Worm (Caenorhabditis elegans): ENCODE data around the gene W02B12.16.

- no peak for TF ChIP-seq snpc-4 (tag; optimal IDR thresholded peaks at IDR 0.05)
- TF ChIP-seq lin-39 (tag; optimal IDR thresholded peaks at IDR 0.05): no peak
- no peak for TF ChIP-seq fkh-10 (GFP tag; optimal IDR thresholded peaks at IDR 0.05)
- no peak for TF ChIP-seq sea-2 (GFP tag; optimal IDR thresholded peaks at IDR 0.05)
- no peak for TF ChIP-seq elt-3 (tag; optimal IDR thresholded peaks at IDR 0.05)
- no peak for TF ChIP-seq aly-2 (tag; optimal IDR thresholded peaks at IDR 0.05)
- TF ChIP-seq mml-1 (tag; optimal IDR thresholded peaks at IDR 0.05): no peak
- TF ChIP-seq nhr-11 (tag; optimal IDR thresholded peaks at IDR 0.05): no peak
- no peak for TF ChIP-seq unc-39 (tag; optimal IDR thresholded peaks at IDR 0.05)
- TF ChIP-seq nhr-76 (tag; optimal IDR thresholded peaks at IDR 0.05): no peak
- no peak for TF ChIP-seq ZK546.5 (tag; optimal IDR thresholded peaks at IDR 0.05)
- TF ChIP-seq pha-4 (tag; optimal IDR thresholded peaks at IDR 0.05): no peak
- no peak for TF ChIP-seq nhr-28 (tag; optimal IDR thresholded peaks at IDR 0.05)
These were observed 16.5 kb upstream of the W02B12.16 start, which contains the start of gene hacl-1 for ce11 chrII:11492843-11493242.
